Worm (Caenorhabditis elegans): ENCODE data around the gene ttr-33.

Gene ttr-33

DNA sequence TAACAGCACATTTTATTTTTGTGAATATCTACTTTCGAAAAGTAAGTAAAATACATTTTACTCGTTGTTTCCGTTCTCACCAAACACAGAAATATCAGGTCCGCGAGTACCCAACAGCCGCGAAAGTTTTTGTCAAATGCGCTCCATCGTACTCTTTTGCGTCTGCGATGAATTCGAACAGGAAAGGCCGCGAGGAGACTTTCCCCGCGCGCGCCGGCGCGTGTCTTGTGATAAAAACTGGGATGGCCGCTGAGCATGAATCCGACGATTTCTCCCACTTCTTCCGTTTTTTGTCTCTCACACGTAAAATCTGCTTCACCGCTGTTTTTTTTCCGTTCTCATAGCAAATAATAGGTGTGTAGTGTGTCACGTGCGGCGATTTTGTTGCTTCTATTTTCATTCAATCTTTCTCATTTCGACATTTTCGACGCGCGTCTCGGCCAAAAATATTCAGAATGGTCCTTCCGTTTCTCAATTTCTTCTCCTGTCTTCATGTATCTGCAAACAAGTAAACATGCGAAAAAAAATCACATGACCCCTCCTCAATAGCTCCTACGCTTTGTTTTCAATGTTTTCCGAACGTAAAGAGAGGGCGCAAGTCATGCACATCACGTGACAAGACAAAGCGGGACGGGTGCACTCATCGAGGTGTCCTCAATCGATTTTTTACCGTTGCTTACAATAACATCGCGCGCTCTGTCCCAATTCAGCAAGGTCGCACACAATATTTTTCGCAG lies 33.5 kb downstream of the ttr-33 start, which contains the start of gene uvs-1:
Gene uvs-1 (minus strand): TSS at position 145 of the 737 bp plus-strand sequence.
- TF ChIP-seq ama-1 (optimal IDR thresholded peaks at IDR 0.05) (no peak), sea-1 (GFP tag; conservative IDR thresholded peaks at IDR 0.05) (0 out of 2 replicates have a peak, but pooled peaks have one; percentile 55)

DNA sequence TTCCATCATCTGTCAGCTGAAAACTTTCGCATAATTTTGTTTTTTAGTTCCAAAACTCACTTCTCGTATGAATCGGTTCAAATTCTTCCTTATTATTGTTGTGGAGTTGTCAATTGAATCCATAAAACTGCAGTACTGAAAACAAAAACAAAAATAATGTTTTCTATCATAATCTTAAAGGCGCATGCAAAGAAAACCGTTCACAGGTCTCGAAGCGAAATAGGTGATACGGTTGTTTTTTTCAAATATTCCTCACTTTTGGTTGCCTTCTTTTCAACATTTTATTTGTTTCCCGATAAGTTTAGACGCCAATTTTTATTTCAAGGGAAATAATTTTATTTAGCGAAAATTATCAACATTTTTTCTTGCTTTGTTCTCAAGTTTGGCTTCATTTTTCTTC lies 34.1 kb downstream of the ttr-33 start:
- TF ChIP-seq tra-4 (tag; optimal IDR thresholded peaks at IDR 0.05): no peak
- no peak for TF ChIP-seq ceh-13 (GFP tag; optimal IDR thresholded peaks at IDR 0.05)
- no peak for TF ChIP-seq hnd-1 (tag; optimal IDR thresholded peaks at IDR 0.05)

DNA sequence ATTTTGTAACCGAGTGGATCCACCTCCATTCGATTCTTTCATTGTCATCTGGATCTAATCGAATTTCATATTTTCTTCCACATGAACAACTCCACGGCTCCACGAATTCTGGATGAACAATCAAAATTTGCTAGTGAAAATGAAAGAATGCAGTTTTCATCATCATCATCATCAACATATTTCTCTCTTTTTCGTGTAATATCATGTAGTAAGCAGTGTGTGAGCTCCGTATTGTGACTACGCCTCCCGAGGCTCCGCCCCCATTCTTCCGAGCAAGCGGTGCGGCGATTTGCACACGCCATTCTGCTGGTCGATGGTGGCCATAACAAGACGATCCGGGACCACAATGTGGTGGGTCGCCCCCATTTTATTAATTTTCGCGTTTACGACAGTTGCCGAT lies 39.6 kb downstream of the ttr-33 start, which contains the start of gene ZK742.7:
Gene ZK742.7 (plus strand): TSS at position 301 of the 400 bp plus-strand sequence.
- TF ChIP-seq tbx-11 (GFP tag; IDR thresholded peaks at IDR 0.05): no peak
- no peak for TF ChIP-seq tra-4 (tag; optimal IDR thresholded peaks at IDR 0.05)
- TF ChIP-seq ceh-13 (GFP tag; optimal IDR thresholded peaks at IDR 0.05): no peak
- no peak for TF ChIP-seq scrt-1 (GFP tag; IDR thresholded peaks at IDR 0.05)
- TF ChIP-seq hmg-4 (GFP tag; optimal IDR thresholded peaks at IDR 0.05): no peak
- no peak for TF ChIP-seq tbx-37 (GFP tag; conservative IDR thresholded peaks at IDR 0.05)

DNA sequence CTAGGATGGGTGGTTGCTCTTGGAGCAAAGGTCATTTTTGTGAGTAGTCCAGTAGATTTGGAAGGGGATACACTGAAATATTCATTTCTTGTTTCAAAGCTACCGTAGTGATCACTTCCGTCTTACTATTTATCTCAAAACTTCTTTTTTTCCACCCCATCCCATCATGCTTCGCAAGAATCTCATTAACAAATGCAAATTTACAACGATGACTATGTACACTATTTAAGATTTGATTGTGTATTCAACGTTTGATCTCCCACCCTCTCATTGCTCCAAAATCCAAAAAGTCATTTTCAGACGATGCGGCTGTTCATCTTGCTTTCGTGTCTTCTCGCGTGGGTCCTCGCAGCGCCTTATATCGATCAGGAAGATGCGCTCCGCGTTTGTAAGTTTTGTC lies 44.6 kb downstream of the ttr-33 start, which contains the start of gene flp-21:
Gene flp-21 (plus strand): TSS at position 301 of the 400 bp plus-strand sequence.
- no peak for TF ChIP-seq ceh-13 (GFP tag; optimal IDR thresholded peaks at IDR 0.05)
- TF ChIP-seq flt-1 (GFP tag; IDR thresholded peaks at IDR 0.05): no peak
- TF ChIP-seq sea-1 (GFP tag; conservative IDR thresholded peaks at IDR 0.05): no peak
- TF ChIP-seq scrt-1 (GFP tag; IDR thresholded peaks at IDR 0.05): no peak
- no peak for TF ChIP-seq tra-4 (tag; optimal IDR thresholded peaks at IDR 0.05)
- TF ChIP-seq ceh-36 (tag; optimal IDR thresholded peaks at IDR 0.05): no peak

Measured in whole organism, early embryonic.